Worm (Caenorhabditis elegans) whole organism, L2 larva: Measurements from ENCODE around the gene F53H4.6.

Source experiments
- F13H6.1 ChIP-seq: sonication (generic microtip); optimal IDR thresholded peaks from 2 replicates; lab custom pipeline; 2016; ENCODE audit warnings: missing genetic modification characterization, missing compliant biosample characterization
- ama-1 ChIP-seq: fragments of 150-350 bp; optimal IDR thresholded peaks from 2 replicates; lab custom pipeline; 2018; ENCODE audit warnings: inconsistent platforms
- blmp-1 ChIP-seq: sonication (generic microtip); optimal IDR thresholded peaks from 2 replicates; lab custom pipeline; 2017; ENCODE audit warnings: missing genetic modification characterization, mild to moderate bottlenecking, missing compliant biosample characterization, antibody characterized with exemption, moderate library complexity; ENCODE audit not compliant: insufficient read depth
- ceh-16 ChIP-seq: fragments of 150-350 bp; optimal IDR thresholded peaks from 2 replicates; lab custom pipeline; 2014; ENCODE audit warnings: missing biosample characterization, missing genetic modification characterization
- ceh-82 ChIP-seq: fragments of 150-350 bp; optimal IDR thresholded peaks from 2 replicates; lab custom pipeline; 2014; ENCODE audit warnings: missing biosample characterization, missing genetic modification characterization
- elt-1 ChIP-seq: fragments of 150-350 bp; optimal IDR thresholded peaks from 2 replicates; lab custom pipeline; 2014; ENCODE audit warnings: missing biosample characterization, missing genetic modification characterization
- lin-11 ChIP-seq: fragments of 150-350 bp; sonication (generic microtip); optimal IDR thresholded peaks from 2 replicates; lab custom pipeline; 2014; ENCODE audit warnings: missing biosample characterization, missing genetic modification characterization, inconsistent platforms, mixed read lengths
- mab-5 ChIP-seq: fragments of 150-350 bp; optimal IDR thresholded peaks from 2 replicates; lab custom pipeline; 2014; ENCODE audit warnings: missing biosample characterization, missing genetic modification characterization
- mbf-1 ChIP-seq: sonication (generic microtip); optimal IDR thresholded peaks from 2 replicates; lab custom pipeline; 2017; ENCODE audit warnings: missing biosample characterization, missing genetic modification characterization
- mdl-1 ChIP-seq, 2 experiments: fragments of 150-350 bp in 1 of 2; sonication (generic microtip) in 1 of 2; optimal IDR thresholded peaks; 2 replicates each; lab custom pipeline; 2017; ENCODE audit warnings: missing biosample characterization in 2 of 2, missing genetic modification characterization in 2 of 2
- nhr-11 ChIP-seq: fragments of 150-350 bp; optimal IDR thresholded peaks from 2 replicates; lab custom pipeline; 2014; ENCODE audit warnings: missing biosample characterization, missing genetic modification characterization
- nhr-21 ChIP-seq: fragments of 150-350 bp; optimal IDR thresholded peaks from 2 replicates; lab custom pipeline; 2014; ENCODE audit warnings: missing biosample characterization, missing genetic modification characterization
- nhr-25 ChIP-seq: fragments of 150-350 bp; sonication (generic microtip); optimal IDR thresholded peaks from 3 replicates; lab custom pipeline; 2014; ENCODE audit warnings: missing biosample characterization, missing genetic modification characterization
- nhr-6 ChIP-seq: fragments of 150-350 bp; optimal IDR thresholded peaks from 2 replicates; lab custom pipeline; 2014; ENCODE audit warnings: missing biosample characterization, missing genetic modification characterization
- nhr-77 ChIP-seq: fragments of 150-350 bp; optimal IDR thresholded peaks from 2 replicates; lab custom pipeline; 2014; ENCODE audit warnings: missing biosample characterization, missing genetic modification characterization
- peb-1 ChIP-seq: fragments of 150-350 bp; optimal IDR thresholded peaks from 2 replicates; lab custom pipeline; 2014; ENCODE audit warnings: missing biosample characterization, missing genetic modification characterization
- sem-4 ChIP-seq: fragments of 150-350 bp; optimal IDR thresholded peaks from 2 replicates; lab custom pipeline; 2014; ENCODE audit warnings: missing biosample characterization, missing genetic modification reagents, missing genetic modification characterization
- unc-55 ChIP-seq: fragments of 150-350 bp; sonication (generic microtip); optimal IDR thresholded peaks from 3 replicates; lab custom pipeline; 2014; ENCODE audit warnings: missing biosample characterization, missing genetic modification reagents, missing genetic modification characterization
- unc-62 ChIP-seq: fragments of 150-350 bp; optimal IDR thresholded peaks from 2 replicates; lab custom pipeline; 2014; ENCODE audit warnings: missing biosample characterization, missing genetic modification reagents, missing genetic modification characterization
- zag-1 ChIP-seq: fragments of 150-350 bp; optimal IDR thresholded peaks from 2 replicates; lab custom pipeline; 2014; ENCODE audit warnings: missing biosample characterization, missing genetic modification characterization
- ztf-1 ChIP-seq: fragments of 200-800 bp; sonication (Bioruptor generic); conservative IDR thresholded peaks from 2 replicates; pipeline ENCODE4 v1.3.6; 2022; ENCODE audit warnings: missing genetic modification characterization, missing compliant biosample characterization

F53H4.6 gene

DNA sequence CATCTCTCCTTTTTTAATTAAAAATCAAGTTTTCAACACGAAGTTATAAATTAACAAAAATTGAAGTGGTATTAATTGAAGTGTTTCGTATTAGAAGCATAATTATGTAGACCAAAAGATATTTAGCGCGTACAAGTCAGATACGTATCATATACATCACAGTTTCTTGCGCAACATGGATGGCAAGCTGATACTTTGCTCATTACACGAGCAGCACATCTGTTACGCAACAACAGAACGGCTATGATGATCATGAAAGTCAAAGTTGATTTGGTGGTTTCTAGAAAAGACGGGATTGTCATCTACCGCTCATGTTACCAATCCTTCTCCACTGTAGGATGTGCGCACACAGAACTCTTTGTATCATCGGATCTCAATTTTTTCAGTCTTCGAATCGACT lies 45.9 kb downstream of the F53H4.6 start:
- TF ChIP-seq unc-62 (GFP tag; lab: Kevin White, UChicago) = no peak
- TF ChIP-seq blmp-1 (tag; lab: Kevin White, UChicago) = no peak
- no peak for TF ChIP-seq mab-5 (tag; lab: Kevin White, UChicago)
- no peak for TF ChIP-seq nhr-11 (tag; lab: Kevin White, UChicago)
- no peak for TF ChIP-seq ceh-16

DNA sequence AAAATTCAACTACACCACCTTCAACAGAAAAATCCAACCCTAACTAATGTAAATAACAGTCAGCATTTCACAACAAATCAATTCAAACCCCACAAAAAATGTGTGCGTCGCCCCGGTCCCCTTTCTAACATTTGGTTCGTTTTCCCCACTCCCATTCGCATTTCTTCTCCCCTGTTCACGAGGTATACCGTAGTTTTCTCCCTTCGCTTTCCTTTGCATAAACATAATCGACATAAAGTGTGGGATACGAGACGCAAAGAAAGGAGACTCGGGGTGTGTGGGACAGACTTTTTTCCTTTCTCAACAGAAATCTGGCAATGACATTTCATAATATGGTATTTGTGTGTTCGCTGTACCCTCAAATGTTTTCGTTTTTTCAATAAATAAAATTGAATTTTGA lies 49.1 kb downstream of the F53H4.6 start:
- TF ChIP-seq nhr-25 = no peak
- no peak for TF ChIP-seq ama-1
- no peak for TF ChIP-seq nhr-21 (tag; lab: Kevin White, UChicago)
- TF ChIP-seq ztf-1 (GFP tag; lab: Robert Waterston, UW) = no peak
- TF ChIP-seq unc-55 (GFP tag; lab: Kevin White, UChicago) = no peak
- no peak for TF ChIP-seq peb-1 (tag; lab: Kevin White, UChicago)

DNA sequence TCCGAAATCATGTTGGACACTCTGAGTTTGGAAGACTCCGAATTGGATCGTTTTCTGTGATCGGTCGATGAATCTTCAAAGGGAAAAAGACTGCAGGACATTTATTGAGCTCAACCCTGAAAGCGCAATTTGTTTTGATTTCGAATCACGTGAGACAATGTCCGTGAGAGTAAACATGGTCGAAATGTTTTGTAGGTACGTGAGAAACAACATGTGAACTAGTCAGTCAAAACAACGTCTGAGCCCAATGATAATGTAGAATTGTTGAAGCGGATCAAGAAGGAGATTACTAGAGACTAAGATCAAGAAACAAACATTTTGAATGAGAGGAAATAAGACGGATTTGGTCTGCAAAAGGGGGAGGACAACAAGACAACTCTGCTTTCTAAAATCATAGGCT lies 56.3 kb downstream of the F53H4.6 start, which contains the start of gene Y7A5A.7:
Gene Y7A5A.7 (minus strand): TSS at position 101 of the 400 bp plus-strand sequence.
- no peak for TF ChIP-seq ceh-82 (tag; lab: Kevin White, UChicago)
- no peak for TF ChIP-seq unc-62 (GFP tag; lab: Kevin White, UChicago)
- TF ChIP-seq nhr-6 (tag; lab: Kevin White, UChicago) = no peak
- no peak for TF ChIP-seq mab-5 (tag; lab: Kevin White, UChicago)
- no peak for TF ChIP-seq sem-4 (tag; lab: Kevin White, UChicago)
- no peak for TF ChIP-seq zag-1 (tag; lab: Kevin White, UChicago)
- no peak for TF ChIP-seq unc-55 (GFP tag; lab: Kevin White, UChicago)
- TF ChIP-seq lin-11 = no peak
- no peak for TF ChIP-seq mbf-1
- no peak for TF ChIP-seq nhr-21 (tag; lab: Kevin White, UChicago)
- no peak for TF ChIP-seq nhr-77
- TF ChIP-seq mdl-1 (tag; optimal IDR thresholded peaks at IDR 0.05; lab: Kevin White, UChicago) = no peak
- no peak for TF ChIP-seq nhr-25
- TF ChIP-seq elt-1 (tag; lab: Kevin White, UChicago) = no peak
- no peak for TF ChIP-seq F13H6.1 (tag; lab: Kevin White, UChicago)
